Fruit fly (Drosophila melanogaster) whole organism, embryonic: Measurements from ENCODE around the gene upd1.

Source experiments
- ATbp ChIP-seq: fragments of 200-800 bp; sonication (Bioruptor generic); optimal IDR thresholded peaks from 2 replicates; lab custom pipeline; 2017; ENCODE audit warnings: missing biosample characterization, mild to moderate bottlenecking, missing genetic modification characterization, missing genetic modification reagents
- Antp ChIP-seq: fragments of 200-800 bp; sonication (Bioruptor generic); optimal IDR thresholded peaks from 3 replicates; lab custom pipeline; 2016; ENCODE audit warnings: missing biosample characterization, missing genetic modification characterization
- C15 ChIP-seq: fragments of 200-800 bp; sonication (Bioruptor generic); IDR thresholded peaks from 3 replicates; pipeline ENCODE4 v1.3.6; 2022; ENCODE audit warnings: missing biosample characterization, missing genetic modification characterization
- CG10431 ChIP-seq: fragments of 200-800 bp; sonication (Bioruptor generic); optimal IDR thresholded peaks from 3 replicates; lab custom pipeline; 2018; ENCODE audit warnings: missing biosample characterization, mild to moderate bottlenecking, missing genetic modification characterization
- CG11085 ChIP-seq: fragments of 200-800 bp; sonication (Bioruptor generic); IDR thresholded peaks from 2 replicates; pipeline ENCODE4 v1.3.6; 2022; ENCODE audit warnings: missing biosample characterization, missing genetic modification characterization
- CG11093 ChIP-seq: fragments of 200-800 bp; sonication (Bioruptor generic); IDR thresholded peaks from 3 replicates; pipeline ENCODE4 v1.3.6; 2022; ENCODE audit warnings: missing biosample characterization, missing genetic modification characterization
- CG12104 ChIP-seq: fragments of 200-800 bp; sonication (Bioruptor generic); optimal IDR thresholded peaks from 3 replicates; lab custom pipeline; 2016; ENCODE audit warnings: missing biosample characterization, missing genetic modification characterization
- CG12219 ChIP-seq: fragments of 200-800 bp; sonication (Bioruptor generic); optimal IDR thresholded peaks from 3 replicates; lab custom pipeline; 2018; ENCODE audit warnings: missing biosample characterization, mild to moderate bottlenecking, missing genetic modification characterization
- CG12659 ChIP-seq: fragments of 200-800 bp; sonication (Bioruptor generic); optimal IDR thresholded peaks from 3 replicates; lab custom pipeline; 2017; ENCODE audit warnings: mild to moderate bottlenecking, missing biosample characterization, missing genetic modification reagents, missing genetic modification characterization
- CG14860 ChIP-seq: fragments of 200-800 bp; sonication (Bioruptor generic); IDR thresholded peaks from 3 replicates; pipeline ENCODE4 v1.3.6; 2022; ENCODE audit warnings: missing biosample characterization, missing genetic modification characterization; ENCODE audit not compliant: partially characterized antibody
- CG15011 ChIP-seq: fragments of 200-800 bp; sonication (Bioruptor generic); optimal IDR thresholded peaks from 3 replicates; lab custom pipeline; 2018; ENCODE audit warnings: missing biosample characterization, mild to moderate bottlenecking, missing genetic modification characterization
- CG15601 ChIP-seq: fragments of 200-800 bp; sonication (Bioruptor generic); optimal IDR thresholded peaks from 3 replicates; lab custom pipeline; 2019; ENCODE audit warnings: missing biosample characterization, mild to moderate bottlenecking, missing genetic modification characterization, moderate library complexity
- CG1602 ChIP-seq: fragments of 200-800 bp; sonication (Bioruptor generic); optimal IDR thresholded peaks from 3 replicates; lab custom pipeline; 2016; ENCODE audit warnings: missing biosample characterization, missing genetic modification characterization
- CG1603 ChIP-seq: fragments of 200-800 bp; sonication (Bioruptor generic); optimal IDR thresholded peaks from 2 replicates; lab custom pipeline; 2019; ENCODE audit warnings: missing biosample characterization, mild to moderate bottlenecking, missing genetic modification characterization, moderate library complexity
- CG16813 ChIP-seq: fragments of 200-800 bp; sonication (Bioruptor generic); IDR thresholded peaks from 3 replicates; pipeline ENCODE4 v1.3.6; 2022; ENCODE audit warnings: missing biosample characterization, missing genetic modification characterization; ENCODE audit not compliant: partially characterized antibody
- CG17802 ChIP-seq: fragments of 200-800 bp; sonication (Bioruptor generic); optimal IDR thresholded peaks from 2 replicates; lab custom pipeline; 2018; ENCODE audit warnings: missing biosample characterization, mild to moderate bottlenecking, missing genetic modification characterization, moderate library complexity
- CG17912 ChIP-seq: fragments of 200-800 bp; sonication (Bioruptor generic); optimal IDR thresholded peaks from 2 replicates; lab custom pipeline; 2018; ENCODE audit warnings: missing biosample characterization, mild to moderate bottlenecking, missing genetic modification characterization
- CG1792 ChIP-seq: fragments of 200-800 bp; sonication (Bioruptor generic); optimal IDR thresholded peaks from 2 replicates; lab custom pipeline; 2016; ENCODE audit warnings: missing biosample characterization, missing genetic modification characterization
- CG30020 ChIP-seq: fragments of 200-800 bp; optimal IDR thresholded peaks from 2 replicates; lab custom pipeline; 2019; ENCODE audit warnings: missing biosample characterization, mild to moderate bottlenecking, missing genetic modification characterization, moderate library complexity
- CG3281 ChIP-seq: fragments of 200-800 bp; sonication (Bioruptor generic); optimal IDR thresholded peaks from 3 replicates; lab custom pipeline; 2017; ENCODE audit warnings: missing biosample characterization, mild to moderate bottlenecking, missing genetic modification characterization
- CG5245 ChIP-seq: fragments of 200-800 bp; sonication (Bioruptor generic); optimal IDR thresholded peaks from 3 replicates; lab custom pipeline; 2016; ENCODE audit warnings: missing biosample characterization, missing genetic modification characterization
- CG6272 ChIP-seq: fragments of 200-800 bp; sonication (Bioruptor generic); IDR thresholded peaks from 2 replicates; pipeline ENCODE4 v1.3.6; 2022; ENCODE audit warnings: missing biosample characterization, missing genetic modification characterization
- CG7357 ChIP-seq: fragments of 200-800 bp; sonication (Bioruptor generic); IDR thresholded peaks from 3 replicates; pipeline ENCODE4 v1.3.6; 2022; ENCODE audit warnings: missing biosample characterization, missing genetic modification characterization
- CG8478 ChIP-seq: fragments of >200 bp; optimal IDR thresholded peaks from 2 replicates; lab custom pipeline; 2018
- CG8765 ChIP-seq: fragments of 200-800 bp; sonication (Bioruptor generic); IDR thresholded peaks from 2 replicates; pipeline ENCODE4 v1.3.6; 2022; ENCODE audit warnings: missing biosample characterization, missing genetic modification characterization
- CG9437 ChIP-seq: fragments of 200-800 bp; sonication (Bioruptor generic); optimal IDR thresholded peaks from 2 replicates; lab custom pipeline; 2018; ENCODE audit warnings: missing biosample characterization, mild to moderate bottlenecking, missing genetic modification characterization
- CrebB ChIP-seq: fragments of 200-800 bp; sonication (Bioruptor generic); optimal IDR thresholded peaks from 3 replicates; lab custom pipeline; 2018; ENCODE audit warnings: missing biosample characterization, mild to moderate bottlenecking, missing genetic modification characterization
- ERR ChIP-seq: fragments of 200-800 bp; sonication (Bioruptor generic); optimal IDR thresholded peaks from 2 replicates; lab custom pipeline; 2016; ENCODE audit warnings: missing biosample characterization, missing genetic modification characterization
- Elba2 ChIP-seq: fragments of 200-800 bp; sonication (Bioruptor generic); optimal IDR thresholded peaks from 3 replicates; lab custom pipeline; 2016; ENCODE audit warnings: missing biosample characterization, missing genetic modification characterization
- Ets97D ChIP-seq: fragments of 200-800 bp; sonication (Bioruptor generic); optimal IDR thresholded peaks from 3 replicates; lab custom pipeline; 2016; ENCODE audit warnings: missing biosample characterization, missing genetic modification characterization
- Hmx ChIP-seq: fragments of 200-800 bp; sonication (Bioruptor generic); optimal IDR thresholded peaks from 2 replicates; lab custom pipeline; 2016; ENCODE audit warnings: missing biosample characterization, missing genetic modification characterization
- MBD-R2 ChIP-seq: fragments of 200-800 bp; sonication (Bioruptor generic); IDR thresholded peaks from 2 replicates; pipeline ENCODE4 v1.3.6; 2022; ENCODE audit warnings: missing biosample characterization, missing genetic modification characterization
- MESR4 ChIP-seq: fragments of 200-800 bp; sonication (Bioruptor generic); optimal IDR thresholded peaks from 2 replicates; lab custom pipeline; 2018; ENCODE audit warnings: missing biosample characterization, mild to moderate bottlenecking, missing genetic modification characterization, moderate library complexity
- NC2α ChIP-seq: fragments of 200-800 bp; sonication (Bioruptor generic); optimal IDR thresholded peaks from 2 replicates; lab custom pipeline; 2016; ENCODE audit warnings: missing biosample characterization, missing genetic modification characterization
- NFAT ChIP-seq: fragments of 200-800 bp; sonication (Bioruptor generic); IDR thresholded peaks from 2 replicates; pipeline ENCODE4 v1.3.6; 2022; ENCODE audit warnings: missing biosample characterization, missing genetic modification characterization
- Sox100B ChIP-seq: fragments of 200-800 bp; sonication (Bioruptor generic); optimal IDR thresholded peaks from 3 replicates; lab custom pipeline; 2018; ENCODE audit warnings: missing biosample characterization, mild to moderate bottlenecking, missing genetic modification characterization
- Trl ChIP-seq, 3 experiments: fragments of >200 bp in 2 of 3; fragments of 200-800 bp in 1 of 3; sonication (Bioruptor generic) in 1 of 3; optimal IDR thresholded peaks; 2 replicates in 1 of 3; 3 replicates in 2 of 3; lab custom pipeline; 2016 to 2017; ENCODE audit warnings: missing biosample characterization in 1 of 3, missing genetic modification characterization in 1 of 3
- az2 ChIP-seq: fragments of 200-800 bp; sonication (Bioruptor generic); optimal IDR thresholded peaks from 3 replicates; lab custom pipeline; 2016; ENCODE audit warnings: missing biosample characterization, missing genetic modification characterization
- ci ChIP-seq: fragments of 200-800 bp; sonication (Bioruptor generic); IDR thresholded peaks from 3 replicates; pipeline ENCODE4 v1.3.6; 2022; ENCODE audit warnings: missing biosample characterization, missing genetic modification characterization
- cwo ChIP-seq: fragments of 200-800 bp; sonication (Bioruptor generic); optimal IDR thresholded peaks from 3 replicates; lab custom pipeline; 2017; ENCODE audit warnings: missing biosample characterization, missing genetic modification characterization, mild to moderate bottlenecking, moderate library complexity, missing genetic modification reagents
- gsb ChIP-seq: fragments of 200-800 bp; sonication (Bioruptor generic); IDR thresholded peaks from 2 replicates; pipeline ENCODE4 v1.3.6; 2022; ENCODE audit warnings: missing biosample characterization, missing genetic modification characterization
- hbn ChIP-seq: fragments of 200-800 bp; sonication (Bioruptor generic); IDR thresholded peaks from 2 replicates; pipeline ENCODE4 v1.3.6; 2022; ENCODE audit warnings: missing biosample characterization, missing genetic modification characterization; ENCODE audit not compliant: partially characterized antibody
- jing ChIP-seq: fragments of 200-800 bp; sonication (Bioruptor generic); optimal IDR thresholded peaks from 2 replicates; lab custom pipeline; 2018; ENCODE audit warnings: missing biosample characterization, mild to moderate bottlenecking, missing genetic modification characterization
- klu ChIP-seq: fragments of 200-800 bp; sonication (Bioruptor generic); IDR thresholded peaks from 2 replicates; pipeline ENCODE4 v1.3.6; 2022; ENCODE audit warnings: missing biosample characterization, missing genetic modification characterization
- lbe ChIP-seq: fragments of 200-800 bp; sonication (Bioruptor generic); optimal IDR thresholded peaks from 2 replicates; lab custom pipeline; 2016; ENCODE audit warnings: missing biosample characterization, mild to moderate bottlenecking, missing genetic modification characterization
- luna ChIP-seq: fragments of 200-800 bp; sonication (Bioruptor generic); optimal IDR thresholded peaks from 2 replicates; lab custom pipeline; 2016; ENCODE audit warnings: missing biosample characterization, missing genetic modification characterization
- nmo ChIP-seq: fragments of 200-800 bp; sonication (Bioruptor generic); optimal IDR thresholded peaks from 2 replicates; lab custom pipeline; 2018; ENCODE audit warnings: missing biosample characterization, mild to moderate bottlenecking, missing genetic modification characterization, moderate library complexity
- org-1 ChIP-seq: fragments of 200-800 bp; sonication (Bioruptor generic); optimal IDR thresholded peaks from 2 replicates; lab custom pipeline; 2017; ENCODE audit warnings: missing biosample characterization, missing genetic modification characterization
- row ChIP-seq: fragments of 200-800 bp; sonication (Bioruptor generic); IDR thresholded peaks from 3 replicates; pipeline ENCODE4 v1.3.6; 2022; ENCODE audit warnings: missing biosample characterization, missing genetic modification characterization
- tio ChIP-seq: fragments of 200-800 bp; sonication (Bioruptor generic); optimal IDR thresholded peaks from 2 replicates; lab custom pipeline; 2017; ENCODE audit warnings: missing biosample characterization, missing genetic modification characterization, inconsistent platforms
- trem ChIP-seq: fragments of 200-800 bp; optimal IDR thresholded peaks from 3 replicates; lab custom pipeline; 2019; ENCODE audit warnings: missing biosample characterization, mild to moderate bottlenecking, missing genetic modification characterization, moderate library complexity
- tx ChIP-seq: fragments of 200-800 bp; sonication (Bioruptor generic); optimal IDR thresholded peaks from 2 replicates; lab custom pipeline; 2016; ENCODE audit warnings: missing biosample characterization, missing genetic modification characterization

The upd1 gene

dm6 chrX:18312445-18312911 lies 3.4 kb upstream of the upd1 start (continued):
- no peak for TF ChIP-seq cwo (GFP tag; lab: Kevin White, UChicago)
- no peak for TF ChIP-seq CG1602 (GFP tag; lab: Kevin White, UChicago)
- no peak for TF ChIP-seq NC2α
- no peak for TF ChIP-seq nmo
- no peak for TF ChIP-seq tx (GFP tag; lab: Kevin White, UChicago)
- TF ChIP-seq org-1 (GFP tag; lab: Kevin White, UChicago) = no peak
- no peak for TF ChIP-seq CG15011 (GFP tag; lab: Kevin White, UChicago)
- no peak for TF ChIP-seq MBD-R2 (GFP tag; lab: Robert Waterston, UW)
- TF ChIP-seq gsb (GFP tag; lab: Robert Waterston, UW) = no peak
- no peak for TF ChIP-seq ERR (GFP tag; lab: Kevin White, UChicago)
- no peak for TF ChIP-seq CG5245
- TF ChIP-seq Hmx (GFP tag; lab: Kevin White, UChicago) = no peak
- TF ChIP-seq CG12659 (GFP tag; lab: Kevin White, UChicago) = no peak
- no peak for TF ChIP-seq CG10431 (GFP tag; lab: Kevin White, UChicago)
- TF ChIP-seq CG8478 (lab: Kevin White, UChicago) = no peak
- no peak for TF ChIP-seq trem (tag; lab: Kevin White, UChicago)
- peak; percentile 36; the same call in 1 of the 3 replicates for TF ChIP-seq CG16813 (GFP tag; lab: Robert Waterston, UW)
- TF ChIP-seq CG1792 (GFP tag; lab: Kevin White, UChicago) = no peak
- TF ChIP-seq tio (GFP tag; lab: Kevin White, UChicago) = no peak
- no peak for TF ChIP-seq MESR4 (GFP tag; lab: Kevin White, UChicago)
- no peak for TF ChIP-seq CG9437 (GFP tag; lab: Kevin White, UChicago)
- TF ChIP-seq CG1603 = no peak
- no peak for TF ChIP-seq CG11085 (GFP tag; lab: Robert Waterston, UW)
- TF ChIP-seq C15 (GFP tag; lab: Robert Waterston, UW) = no peak
- TF ChIP-seq CrebB (tag; lab: Kevin White, UChicago) = no peak
- no peak for TF ChIP-seq CG3281 (GFP tag; lab: Kevin White, UChicago)
- no peak for TF ChIP-seq NFAT (GFP tag; lab: Robert Waterston, UW)
- TF ChIP-seq klu (GFP tag; lab: Robert Waterston, UW) = no peak
- no peak for TF ChIP-seq Antp
- TF ChIP-seq CG14860 (GFP tag; lab: Robert Waterston, UW) = no peak
- TF ChIP-seq CG8765 (GFP tag; lab: Robert Waterston, UW) = no peak
- no peak for TF ChIP-seq CG6272 (GFP tag; lab: Robert Waterston, UW)
- no peak for TF ChIP-seq Sox100B (GFP tag; lab: Kevin White, UChicago)
- no peak for TF ChIP-seq CG17802 (tag; lab: Kevin White, UChicago)
- no peak for TF ChIP-seq ATbp (GFP tag; lab: Kevin White, UChicago)
- peak; percentile 87 to 97 for TF ChIP-seq Trl (optimal IDR thresholded peaks at IDR 0.05; lab: Kevin White, UChicago)
- TF ChIP-seq Trl (GFP tag; optimal IDR thresholded peaks at IDR 0.05; lab: Kevin White, UChicago) = no peak
- peak; percentile 94 for TF ChIP-seq jing (GFP tag; lab: Kevin White, UChicago)
- no peak for TF ChIP-seq CG11093 (GFP tag; lab: Robert Waterston, UW)
- no peak for TF ChIP-seq luna
- no peak for TF ChIP-seq CG12219 (GFP tag; lab: Kevin White, UChicago)
- TF ChIP-seq CG17912 (GFP tag; lab: Kevin White, UChicago) = no peak
- no peak for TF ChIP-seq CG15601 (tag; lab: Kevin White, UChicago)
- TF ChIP-seq CG7357 (GFP tag; lab: Robert Waterston, UW) = no peak
- TF ChIP-seq az2 (GFP tag; lab: Kevin White, UChicago) = no peak
- no peak for TF ChIP-seq row (GFP tag; lab: Robert Waterston, UW)
- peak; percentile 47; the same call in 1 of the 2 replicates for TF ChIP-seq hbn
- no peak for TF ChIP-seq CG12104 (GFP tag; lab: Kevin White, UChicago)
- TF ChIP-seq Ets97D (GFP tag; lab: Kevin White, UChicago) = no peak
- no peak for TF ChIP-seq CG30020 (tag; lab: Kevin White, UChicago)
- no peak for TF ChIP-seq ci (GFP tag; lab: Robert Waterston, UW)
- no peak for TF ChIP-seq lbe (GFP tag; lab: Kevin White, UChicago)
- no peak for TF ChIP-seq Elba2 (GFP tag; lab: Kevin White, UChicago)
